Fruit fly (Drosophila melanogaster) whole organism, embryonic: ENCODE measurements around the gene hbt.

Experiments
- Aef1 ChIP-seq: fragments of 200-800 bp; sonication (Bioruptor generic); IDR thresholded peaks from 3 replicates; pipeline ENCODE4 v1.3.6; 2022; ENCODE audit warnings: missing biosample characterization, missing genetic modification characterization
- B-H1 ChIP-seq: fragments of 200-800 bp; sonication (Bioruptor generic); IDR thresholded peaks from 3 replicates; pipeline ENCODE4 v1.3.6; 2022; ENCODE audit warnings: missing biosample characterization, missing genetic modification characterization
- B-H2 ChIP-seq: fragments of 200-800 bp; sonication (Bioruptor generic); optimal IDR thresholded peaks from 2 replicates; lab custom pipeline; 2018; ENCODE audit warnings: missing biosample characterization, mild to moderate bottlenecking, missing genetic modification characterization
- CG16815 ChIP-seq: fragments of 200-800 bp; sonication (Bioruptor generic); optimal IDR thresholded peaks from 3 replicates; lab custom pipeline; 2017; ENCODE audit warnings: missing biosample characterization, mild to moderate bottlenecking, missing genetic modification characterization
- CG17612 ChIP-seq: fragments of 200-800 bp; sonication (Bioruptor generic); IDR thresholded peaks from 2 replicates; pipeline ENCODE4 v1.3.6; 2022; ENCODE audit warnings: missing biosample characterization, missing genetic modification characterization
- CG1832 ChIP-seq: fragments of 200-800 bp; sonication (Bioruptor generic); optimal IDR thresholded peaks from 2 replicates; lab custom pipeline; 2017; ENCODE audit warnings: missing biosample characterization, mild to moderate bottlenecking, missing genetic modification characterization, inconsistent platforms
- CG18476 ChIP-seq: fragments of 200-800 bp; sonication (Bioruptor generic); optimal IDR thresholded peaks from 2 replicates; lab custom pipeline; 2016; ENCODE audit warnings: missing biosample characterization, mild to moderate bottlenecking, missing genetic modification characterization
- CG18619 ChIP-seq: fragments of 200-800 bp; sonication (Bioruptor generic); optimal IDR thresholded peaks from 3 replicates; lab custom pipeline; 2017; ENCODE audit warnings: missing biosample characterization, mild to moderate bottlenecking, missing genetic modification characterization
- CG30020 ChIP-seq: fragments of 200-800 bp; optimal IDR thresholded peaks from 2 replicates; lab custom pipeline; 2019; ENCODE audit warnings: missing biosample characterization, mild to moderate bottlenecking, missing genetic modification characterization, moderate library complexity
- CG30431 ChIP-seq: fragments of 200-800 bp; sonication (Bioruptor generic); optimal IDR thresholded peaks from 2 replicates; lab custom pipeline; 2017; ENCODE audit warnings: missing biosample characterization, missing genetic modification characterization
- CG31365 ChIP-seq: fragments of 200-800 bp; sonication (Bioruptor generic); optimal IDR thresholded peaks from 2 replicates; lab custom pipeline; 2018; ENCODE audit warnings: missing biosample characterization, mild to moderate bottlenecking, missing genetic modification characterization
- CG31441 ChIP-seq: fragments of 200-800 bp; sonication (Bioruptor generic); IDR thresholded peaks from 2 replicates; pipeline ENCODE4 v1.3.6; 2022; ENCODE audit warnings: missing biosample characterization, missing genetic modification characterization
- CG6765 ChIP-seq: fragments of 200-800 bp; sonication (Bioruptor generic); optimal IDR thresholded peaks from 3 replicates; lab custom pipeline; 2017; ENCODE audit warnings: missing biosample characterization, mild to moderate bottlenecking, missing genetic modification characterization
- CG7839 ChIP-seq: fragments of 200-800 bp; sonication (Bioruptor generic); optimal IDR thresholded peaks from 3 replicates; lab custom pipeline; 2018; ENCODE audit warnings: missing biosample characterization, mild to moderate bottlenecking, missing genetic modification characterization, moderate library complexity
- CG7963 ChIP-seq: fragments of 200-800 bp; sonication (Bioruptor generic); IDR thresholded peaks from 3 replicates; pipeline ENCODE4 v1.3.6; 2022; ENCODE audit warnings: missing biosample characterization, missing genetic modification characterization; ENCODE audit not compliant: partially characterized antibody
- CG8478 ChIP-seq: fragments of >200 bp; optimal IDR thresholded peaks from 2 replicates; lab custom pipeline; 2018
- CG9437 ChIP-seq: fragments of 200-800 bp; sonication (Bioruptor generic); optimal IDR thresholded peaks from 2 replicates; lab custom pipeline; 2018; ENCODE audit warnings: missing biosample characterization, mild to moderate bottlenecking, missing genetic modification characterization
- D19B ChIP-seq: fragments of 200-800 bp; sonication (Bioruptor generic); optimal IDR thresholded peaks from 2 replicates; lab custom pipeline; 2017; ENCODE audit warnings: missing biosample characterization, mild to moderate bottlenecking, missing genetic modification characterization
- Doc2 ChIP-seq: fragments of 200-800 bp; sonication (Bioruptor generic); IDR thresholded peaks from 2 replicates; pipeline ENCODE4 v1.3.6; 2022; ENCODE audit warnings: missing biosample characterization, missing genetic modification characterization
- E2f2 ChIP-seq: fragments of 200-800 bp; sonication (Bioruptor generic); IDR thresholded peaks from 2 replicates; pipeline ENCODE4 v1.3.6; 2022; ENCODE audit warnings: missing biosample characterization, missing genetic modification characterization
- HHEX ChIP-seq: fragments of 200-800 bp; sonication (Bioruptor generic); optimal IDR thresholded peaks from 3 replicates; lab custom pipeline; 2017; ENCODE audit warnings: missing biosample characterization, mild to moderate bottlenecking, missing genetic modification characterization, missing genetic modification reagents
- HmgD ChIP-seq: fragments of 200-800 bp; sonication (Bioruptor generic); optimal IDR thresholded peaks from 3 replicates; lab custom pipeline; 2016; ENCODE audit warnings: missing biosample characterization, missing genetic modification characterization
- Hsf ChIP-seq: fragments of 200-800 bp; sonication (Bioruptor generic); optimal IDR thresholded peaks from 3 replicates; lab custom pipeline; 2016; ENCODE audit warnings: missing biosample characterization, missing genetic modification characterization
- Lim3 ChIP-seq: fragments of 200-800 bp; sonication (Bioruptor generic); IDR thresholded peaks from 2 replicates; pipeline ENCODE4 v1.3.6; 2022; ENCODE audit warnings: missing biosample characterization, missing genetic modification characterization
- NC2β ChIP-seq: fragments of 200-800 bp; sonication (Bioruptor generic); optimal IDR thresholded peaks from 2 replicates; lab custom pipeline; 2016; ENCODE audit warnings: missing biosample characterization, missing genetic modification characterization
- Nf-YB ChIP-seq: fragments of 200-800 bp; sonication (Bioruptor generic); optimal IDR thresholded peaks from 3 replicates; lab custom pipeline; 2019; ENCODE audit warnings: missing biosample characterization, mild to moderate bottlenecking, missing genetic modification characterization, moderate library complexity
- NfI ChIP-seq: fragments of 200-800 bp; sonication (Bioruptor generic); optimal IDR thresholded peaks from 3 replicates; lab custom pipeline; 2018; ENCODE audit warnings: missing biosample characterization, mild to moderate bottlenecking, missing genetic modification characterization, moderate library complexity
- Oli ChIP-seq: fragments of 200-800 bp; sonication (Bioruptor generic); optimal IDR thresholded peaks from 2 replicates; lab custom pipeline; 2018; ENCODE audit warnings: missing biosample characterization, mild to moderate bottlenecking, missing genetic modification characterization, moderate library complexity
- Rx ChIP-seq: fragments of 200-800 bp; sonication (Bioruptor generic); IDR thresholded peaks from 2 replicates; pipeline ENCODE4 v1.3.6; 2022; ENCODE audit warnings: missing biosample characterization, missing genetic modification characterization
- Sry-β ChIP-seq: fragments of 200-800 bp; sonication (Bioruptor generic); optimal IDR thresholded peaks from 2 replicates; lab custom pipeline; 2018; ENCODE audit warnings: missing biosample characterization, mild to moderate bottlenecking, missing genetic modification characterization, moderate library complexity
- ase ChIP-seq: fragments of 200-800 bp; sonication (Bioruptor generic); IDR thresholded peaks from 3 replicates; pipeline ENCODE4 v1.3.6; 2022; ENCODE audit warnings: missing biosample characterization, missing genetic modification characterization
- bsh ChIP-seq, 2 experiments: fragments of 200-800 bp; sonication (Bioruptor generic); optimal IDR thresholded peaks; 2 replicates each; lab custom pipeline; 2017 to 2018; ENCODE audit warnings: mild to moderate bottlenecking in 2 of 2, missing biosample characterization in 2 of 2, missing genetic modification characterization in 2 of 2, moderate library complexity in 1 of 2
- cad ChIP-seq: fragments of >200 bp; optimal IDR thresholded peaks from 2 replicates; lab custom pipeline; 2017; ENCODE audit warnings: missing biosample characterization, missing genetic modification characterization
- crc ChIP-seq: fragments of 200-800 bp; sonication (Bioruptor generic); optimal IDR thresholded peaks from 2 replicates; lab custom pipeline; 2016; ENCODE audit warnings: missing biosample characterization, missing genetic modification characterization
- fru ChIP-seq: fragments of >200 bp; optimal IDR thresholded peaks from 2 replicates; lab custom pipeline; 2017
- grn ChIP-seq: fragments of 200-800 bp; sonication (Bioruptor generic); optimal IDR thresholded peaks from 3 replicates; lab custom pipeline; 2017; ENCODE audit warnings: missing biosample characterization, missing genetic modification characterization
- insv ChIP-seq, 2 experiments: fragments of 200-800 bp; sonication (Bioruptor generic); optimal IDR thresholded peaks; 3 replicates each; lab custom pipeline; 2016 to 2018; ENCODE audit warnings: missing biosample characterization in 2 of 2, missing genetic modification characterization in 2 of 2
- jigr1 ChIP-seq: fragments of 200-800 bp; sonication (Bioruptor generic); IDR thresholded peaks from 3 replicates; pipeline ENCODE4 v1.3.6; 2022; ENCODE audit warnings: missing biosample characterization, missing genetic modification characterization
- lov ChIP-seq, 2 experiments: fragments of 200-800 bp in 1 of 2; fragments of >200 bp in 1 of 2; sonication (Bioruptor generic) in 1 of 2; IDR thresholded peaks in 1 of 2; optimal IDR thresholded peaks in 1 of 2; 2 replicates in 1 of 2; 3 replicates in 1 of 2; pipeline versions ENCODE4 v1.3.6 to Lab custom; 2017 to 2022; ENCODE audit warnings: missing biosample characterization in 1 of 2, missing genetic modification characterization in 1 of 2
- nerfin-1 ChIP-seq: fragments of 200-800 bp; sonication (Bioruptor generic); optimal IDR thresholded peaks from 3 replicates; lab custom pipeline; 2019; ENCODE audit warnings: missing biosample characterization, mild to moderate bottlenecking, missing genetic modification characterization, moderate library complexity
- psq ChIP-seq: fragments of 200-800 bp; sonication (Bioruptor generic); optimal IDR thresholded peaks from 2 replicates; lab custom pipeline; 2017; ENCODE audit warnings: missing biosample characterization, missing genetic modification characterization
- pzg ChIP-seq: fragments of 200-800 bp; sonication (Bioruptor generic); optimal IDR thresholded peaks from 3 replicates; lab custom pipeline; 2018; ENCODE audit warnings: missing biosample characterization, mild to moderate bottlenecking, missing genetic modification characterization, moderate library complexity
- sens-2 ChIP-seq: fragments of 200-800 bp; sonication (Bioruptor generic); IDR thresholded peaks from 2 replicates; pipeline ENCODE4 v1.3.6; 2022; ENCODE audit warnings: missing biosample characterization, missing genetic modification characterization
- so ChIP-seq: fragments of 200-800 bp; sonication (Bioruptor generic); IDR thresholded peaks from 3 replicates; pipeline ENCODE4 v1.3.6; 2022; ENCODE audit warnings: missing biosample characterization, missing genetic modification characterization
- stc ChIP-seq: fragments of 200-800 bp; sonication (Bioruptor generic); IDR thresholded peaks from 2 replicates; pipeline ENCODE4 v1.3.6; 2022; ENCODE audit warnings: missing biosample characterization, missing genetic modification characterization
- tin ChIP-seq: fragments of 200-800 bp; sonication (Bioruptor generic); optimal IDR thresholded peaks from 3 replicates; lab custom pipeline; 2016; ENCODE audit warnings: missing biosample characterization, missing genetic modification characterization
- trem ChIP-seq: fragments of 200-800 bp; optimal IDR thresholded peaks from 3 replicates; lab custom pipeline; 2019; ENCODE audit warnings: missing biosample characterization, mild to moderate bottlenecking, missing genetic modification characterization, moderate library complexity
- ttk ChIP-seq: fragments of 200-800 bp; sonication (Bioruptor generic); IDR thresholded peaks from 2 replicates; pipeline ENCODE4 v2.1.2; 2022; ENCODE audit warnings: missing biosample characterization, missing genetic modification characterization
- tx ChIP-seq: fragments of 200-800 bp; sonication (Bioruptor generic); optimal IDR thresholded peaks from 2 replicates; lab custom pipeline; 2016; ENCODE audit warnings: missing biosample characterization, missing genetic modification characterization
- usp ChIP-seq: fragments of >200 bp; optimal IDR thresholded peaks from 2 replicates; lab custom pipeline; 2017; ENCODE audit warnings: missing biosample characterization, missing genetic modification characterization
- vvl ChIP-seq: fragments of 200-800 bp; sonication (Bioruptor generic); IDR thresholded peaks from 2 replicates; pipeline ENCODE4 v1.3.6; 2022; ENCODE audit warnings: missing biosample characterization, missing genetic modification characterization

hbt gene

DNA sequence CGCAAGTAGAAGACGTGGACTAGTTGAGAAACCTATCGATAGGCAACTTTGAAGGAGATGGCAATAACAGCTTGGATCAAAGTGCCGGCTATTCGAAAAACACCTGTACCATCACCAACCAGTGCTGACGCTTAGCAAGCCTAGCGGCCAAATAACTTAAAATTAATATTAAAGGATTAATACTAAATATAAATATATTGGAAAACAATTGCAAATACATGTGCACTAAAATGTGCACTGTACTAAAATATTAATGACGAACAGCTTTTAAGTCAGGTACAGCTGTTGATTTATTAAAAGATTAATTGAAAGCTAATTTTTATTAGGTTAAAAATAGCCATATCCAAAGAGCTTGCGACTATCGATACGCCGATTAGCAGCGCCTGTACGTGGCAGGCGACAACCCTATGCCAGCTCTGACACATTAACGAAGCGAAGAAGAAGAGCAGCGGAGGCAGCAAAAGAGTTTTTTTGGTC is 47.6 kb upstream of the hbt start, which contains the start of the genes CG9302 and beta'COP (continued):
- TF ChIP-seq CG31441 (GFP tag; lab: Robert Waterston, UW), result peak; percentile 77
- no peak for TF ChIP-seq crc (GFP tag; lab: Kevin White, UChicago)
- TF ChIP-seq tin (GFP tag; lab: Kevin White, UChicago), result peak; percentile 60
- peak; percentile 35 for TF ChIP-seq pzg (GFP tag; lab: Kevin White, UChicago)
- no peak for TF ChIP-seq lov (optimal IDR thresholded peaks at IDR 0.05; lab: Kevin White, UChicago)
- TF ChIP-seq lov (GFP tag; IDR thresholded peaks at IDR 0.05; lab: Robert Waterston, UW), result no peak
- TF ChIP-seq CG9437, result peak; percentile 60
- TF ChIP-seq CG7839 (tag; lab: Kevin White, UChicago), result peak; percentile 75
- no peak for TF ChIP-seq CG8478
- peak; percentile 49 for TF ChIP-seq nerfin-1
- TF ChIP-seq CG17612 (GFP tag; lab: Robert Waterston, UW), result no peak
- TF ChIP-seq usp (GFP tag; lab: Kevin White, UChicago), result no peak
- TF ChIP-seq Oli, result peak; percentile 59
- peak; percentile 54 for TF ChIP-seq HHEX (GFP tag; lab: Kevin White, UChicago)
- peak; percentile 18 for TF ChIP-seq psq (GFP tag; lab: Kevin White, UChicago)
- peak; percentile 20 for TF ChIP-seq CG30431 (GFP tag; lab: Kevin White, UChicago)
- no peak for TF ChIP-seq cad (GFP tag; lab: Kevin White, UChicago)
- TF ChIP-seq CG1832 (GFP tag; lab: Kevin White, UChicago), result no peak
- TF ChIP-seq CG18619 (GFP tag; lab: Kevin White, UChicago), result peak; percentile 68
- no peak for TF ChIP-seq NC2β (GFP tag; lab: Kevin White, UChicago)
- no peak for TF ChIP-seq ttk (GFP tag; lab: Robert Waterston, UW)
- peak; percentile 32 for TF ChIP-seq CG18476 (GFP tag; lab: Kevin White, UChicago)
- TF ChIP-seq Rx, result 0 out of 2 replicates have a peak, but pooled peaks have one; percentile 22
- TF ChIP-seq Doc2 (GFP tag; lab: Robert Waterston, UW), result no peak
- TF ChIP-seq CG6765, result no peak
- no peak for TF ChIP-seq stc (GFP tag; lab: Robert Waterston, UW)
- TF ChIP-seq Hsf (GFP tag; lab: Kevin White, UChicago), result peak; percentile 61
- 0 out of 2 replicates have a peak, but pooled peaks have one; percentile 22 for TF ChIP-seq E2f2 (GFP tag; lab: Robert Waterston, UW)
- TF ChIP-seq fru (lab: Kevin White, UChicago), result no peak
- no peak; the same call in 2 of the 3 replicates for TF ChIP-seq ase (GFP tag; lab: Robert Waterston, UW)
- TF ChIP-seq so (GFP tag; lab: Robert Waterston, UW), result no peak
- TF ChIP-seq CG30020 (tag; lab: Kevin White, UChicago), result peak; percentile 69
- TF ChIP-seq grn, result no peak
- no peak for TF ChIP-seq Lim3
- TF ChIP-seq B-H1 (GFP tag; lab: Robert Waterston, UW), result peak; percentile 16; the same call in 1 of the 3 replicates
- TF ChIP-seq B-H2 (GFP tag; lab: Kevin White, UChicago), result peak; percentile 77
- no peak for TF ChIP-seq sens-2
- peak; percentile 69 for TF ChIP-seq NfI (GFP tag; lab: Kevin White, UChicago)
- peak; percentile 68 for TF ChIP-seq trem (tag; lab: Kevin White, UChicago)
- no peak for TF ChIP-seq vvl (GFP tag; lab: Robert Waterston, UW)
- TF ChIP-seq Nf-YB (GFP tag; lab: Kevin White, UChicago), result no peak
- TF ChIP-seq D19B, result no peak
- TF ChIP-seq HmgD, result no peak
- TF ChIP-seq insv (GFP tag; optimal IDR thresholded peaks at IDR 0.05; lab: Kevin White, UChicago), result peak in 1 of 2 experiments; percentile 37
- TF ChIP-seq Sry-β (GFP tag; lab: Kevin White, UChicago), result peak; percentile 98
- peak; percentile 65 for TF ChIP-seq CG16815 (GFP tag; lab: Kevin White, UChicago)
- 0 out of 3 replicates have a peak, but pooled peaks have one; percentile 23 for TF ChIP-seq CG7963 (GFP tag; lab: Robert Waterston, UW)
- TF ChIP-seq bsh (GFP tag; optimal IDR thresholded peaks at IDR 0.05; lab: Kevin White, UChicago), result peak; percentile 29 to 42
- TF ChIP-seq tx (GFP tag; lab: Kevin White, UChicago), result peak; percentile 5
- no peak for TF ChIP-seq CG31365
- TF ChIP-seq Aef1, result peak; percentile 59
- peak; percentile 61; the same call in 2 of the 3 replicates for TF ChIP-seq jigr1 (GFP tag; lab: Robert Waterston, UW)
